Worm (Caenorhabditis elegans) whole organism, L3 larva: Measurements from ENCODE around the gene gst-27.
"Not testable (repeated sequence)": the region's sequence is repeated elsewhere in the genome, so short reads cannot be mapped to it uniquely, and the experiment has no call there.

ENCODE experiments used
- R02D3.7 ChIP-seq: fragments of 150-350 bp; optimal IDR thresholded peaks from 2 replicates; lab custom pipeline; 2014; ENCODE audit warnings: missing biosample characterization, missing genetic modification characterization
- ama-1 ChIP-seq: fragments of 150-350 bp; optimal IDR thresholded peaks from 2 replicates; lab custom pipeline; 2018
- ceh-16 ChIP-seq: sonication (generic microtip); optimal IDR thresholded peaks from 2 replicates; lab custom pipeline; 2017; ENCODE audit warnings: missing biosample characterization, missing genetic modification characterization
- ceh-28 ChIP-seq: fragments of 150-350 bp; optimal IDR thresholded peaks from 2 replicates; lab custom pipeline; 2014; ENCODE audit warnings: missing biosample characterization, missing genetic modification reagents, missing genetic modification characterization
- ceh-82 ChIP-seq: fragments of 150-350 bp; optimal IDR thresholded peaks from 2 replicates; lab custom pipeline; 2014; ENCODE audit warnings: missing biosample characterization, missing genetic modification characterization
- ceh-9 ChIP-seq: sonication (generic microtip); optimal IDR thresholded peaks from 2 replicates; lab custom pipeline; 2018; ENCODE audit warnings: missing biosample characterization, missing genetic modification characterization
- daf-12 ChIP-seq: fragments of 150-350 bp; optimal IDR thresholded peaks from 2 replicates; lab custom pipeline; 2014; ENCODE audit warnings: missing biosample characterization, missing genetic modification reagents, missing genetic modification characterization
- egl-27 ChIP-seq: sonication (generic microtip); optimal IDR thresholded peaks from 4 replicates; lab custom pipeline; 2017; ENCODE audit warnings: missing biosample characterization, missing genetic modification reagents, missing genetic modification characterization
- egl-5 ChIP-seq: fragments of 150-350 bp; optimal IDR thresholded peaks from 2 replicates; lab custom pipeline; 2017; ENCODE audit warnings: missing biosample characterization, missing genetic modification reagents, missing genetic modification characterization, inconsistent platforms
- elt-1 ChIP-seq: fragments of 150-350 bp; optimal IDR thresholded peaks from 2 replicates; lab custom pipeline; 2014; ENCODE audit warnings: missing biosample characterization, missing genetic modification characterization
- elt-3 ChIP-seq, 3 experiments: fragments of 150-350 bp in 1 of 3; sonication (generic microtip) in 2 of 3; optimal IDR thresholded peaks; 2 replicates in 2 of 3; 4 replicates in 1 of 3; lab custom pipeline; 2014 to 2017; ENCODE audit warnings: missing biosample characterization in 3 of 3, missing genetic modification characterization in 3 of 3
- eor-1 ChIP-seq, 2 experiments: fragments of 150-350 bp; optimal IDR thresholded peaks; 2 replicates each; lab custom pipeline; 2014 to 2018; ENCODE audit warnings: missing biosample characterization in 2 of 2, missing genetic modification characterization in 2 of 2
- fkh-10 ChIP-seq: sonication (generic microtip); optimal IDR thresholded peaks from 2 replicates; lab custom pipeline; 2017; ENCODE audit warnings: missing biosample characterization, missing genetic modification reagents, missing genetic modification characterization
- fkh-2 ChIP-seq: fragments of 150-350 bp; optimal IDR thresholded peaks from 2 replicates; lab custom pipeline; 2014; ENCODE audit warnings: missing biosample characterization, missing genetic modification reagents, missing genetic modification characterization
- hmg-11 ChIP-seq: sonication (generic microtip); optimal IDR thresholded peaks from 2 replicates; lab custom pipeline; 2016; ENCODE audit warnings: missing genetic modification characterization, missing compliant biosample characterization
- jun-1 ChIP-seq: fragments of 150-350 bp; optimal IDR thresholded peaks from 2 replicates; lab custom pipeline; 2014; ENCODE audit warnings: missing biosample characterization, missing genetic modification reagents, missing genetic modification characterization
- lin-15B ChIP-seq: fragments of 150-350 bp; optimal IDR thresholded peaks from 2 replicates; lab custom pipeline; 2014; ENCODE audit warnings: missing biosample characterization, missing genetic modification characterization
- lin-39 ChIP-seq: fragments of 150-350 bp; optimal IDR thresholded peaks from 2 replicates; lab custom pipeline; 2018; ENCODE audit warnings: missing biosample characterization, missing genetic modification reagents, missing genetic modification characterization
- lsy-12 ChIP-seq: sonication (generic microtip); optimal IDR thresholded peaks from 2 replicates; lab custom pipeline; 2016; ENCODE audit warnings: mild to moderate bottlenecking, missing genetic modification characterization, missing compliant biosample characterization
- mdl-1 ChIP-seq: fragments of 150-350 bp; optimal IDR thresholded peaks from 2 replicates; lab custom pipeline; 2014; ENCODE audit warnings: missing biosample characterization, missing genetic modification characterization
- mml-1 ChIP-seq: fragments of 150-350 bp; sonication (generic microtip); optimal IDR thresholded peaks from 3 replicates; lab custom pipeline; 2014; ENCODE audit warnings: missing biosample characterization, missing genetic modification characterization
- nfya-1 ChIP-seq: sonication (generic microtip); optimal IDR thresholded peaks from 2 replicates; lab custom pipeline; 2017; ENCODE audit warnings: missing genetic modification characterization, mild to moderate bottlenecking, missing compliant biosample characterization, antibody characterized with exemption, moderate library complexity; ENCODE audit not compliant: insufficient read depth
- nhr-11 ChIP-seq: fragments of 150-350 bp; optimal IDR thresholded peaks from 2 replicates; lab custom pipeline; 2014; ENCODE audit warnings: missing biosample characterization, missing genetic modification characterization
- nhr-25 ChIP-seq: sonication (generic microtip); optimal IDR thresholded peaks from 2 replicates; lab custom pipeline; 2017; ENCODE audit warnings: missing biosample characterization, missing genetic modification characterization
- nhr-28 ChIP-seq: fragments of 150-350 bp; optimal IDR thresholded peaks from 2 replicates; lab custom pipeline; 2014; ENCODE audit warnings: missing biosample characterization, missing genetic modification characterization
- nhr-43 ChIP-seq: sonication (generic microtip); optimal IDR thresholded peaks from 2 replicates; lab custom pipeline; 2016; ENCODE audit warnings: mild to moderate bottlenecking, missing genetic modification characterization, missing compliant biosample characterization; ENCODE audit not compliant: poor library complexity, severe bottlenecking
- nhr-67 ChIP-seq: fragments of 150-350 bp; optimal IDR thresholded peaks from 2 replicates; lab custom pipeline; 2014; ENCODE audit warnings: missing biosample characterization, missing genetic modification characterization
- nhr-76 ChIP-seq: fragments of 150-350 bp; sonication (generic microtip); optimal IDR thresholded peaks from 5 replicates; lab custom pipeline; 2014; ENCODE audit warnings: missing biosample characterization, missing genetic modification characterization
- nhr-77 ChIP-seq: fragments of 150-350 bp; optimal IDR thresholded peaks from 2 replicates; lab custom pipeline; 2014; ENCODE audit warnings: missing biosample characterization, missing genetic modification characterization
- pha-4 ChIP-seq: fragments of 150-350 bp; optimal IDR thresholded peaks from 2 replicates; lab custom pipeline; 2014; ENCODE audit warnings: missing biosample characterization, missing genetic modification reagents, missing genetic modification characterization
- skn-1 ChIP-seq: fragments of 150-350 bp; optimal IDR thresholded peaks from 2 replicates; lab custom pipeline; 2014; ENCODE audit warnings: missing biosample characterization, missing genetic modification characterization
- snpc-4 ChIP-seq: fragments of 150-350 bp; optimal IDR thresholded peaks from 2 replicates; lab custom pipeline; 2014; ENCODE audit warnings: missing biosample characterization, missing genetic modification characterization
- tbx-2 ChIP-seq: sonication (generic microtip); optimal IDR thresholded peaks from 2 replicates; lab custom pipeline; 2016; ENCODE audit warnings: mild to moderate bottlenecking, missing genetic modification characterization, missing compliant biosample characterization
- unc-62 ChIP-seq: fragments of 150-350 bp; sonication (generic microtip); optimal IDR thresholded peaks from 4 replicates; lab custom pipeline; 2014; ENCODE audit warnings: missing biosample characterization, missing genetic modification reagents, missing genetic modification characterization
- ztf-4 ChIP-seq: fragments of 150-350 bp; optimal IDR thresholded peaks from 2 replicates; lab custom pipeline; 2014; ENCODE audit warnings: missing biosample characterization, missing genetic modification characterization

The gst-27 gene

DNA sequence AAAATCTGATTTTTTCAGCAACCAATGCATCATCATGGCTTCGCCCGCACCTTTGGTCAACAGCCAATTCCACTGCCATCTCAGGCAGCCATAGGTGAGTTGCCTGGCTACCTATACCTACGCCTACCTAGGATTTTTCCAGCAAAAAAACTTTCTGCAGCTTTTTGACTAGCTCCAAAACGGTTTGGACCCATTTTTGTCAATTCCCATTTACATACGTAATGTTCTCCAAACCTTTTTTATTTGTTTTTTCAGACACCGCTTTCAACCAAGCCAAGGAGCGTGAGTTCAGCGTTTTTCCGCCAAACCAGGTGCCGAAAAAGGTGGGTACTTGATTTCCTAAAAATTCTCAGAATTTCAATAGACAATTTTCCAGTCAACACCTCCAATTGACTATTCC lies 21.8 kb downstream of the gst-27 start:
- no peak for TF ChIP-seq unc-62
- TF ChIP-seq mdl-1 (tag; lab: Kevin White, UChicago): no peak
- no peak for TF ChIP-seq nhr-11 (tag; lab: Kevin White, UChicago)
- TF ChIP-seq elt-3 (tag; optimal IDR thresholded peaks at IDR 0.05; lab: Kevin White, UChicago): no peak
- TF ChIP-seq egl-27 (tag; lab: Kevin White, UChicago): no peak
- TF ChIP-seq elt-1 (tag; lab: Kevin White, UChicago): no peak
- TF ChIP-seq nhr-77: no peak

- TF ChIP-seq lsy-12, mdl-1, egl-27 (tag; lab: Kevin White, UChicago): not testable (repeated sequence)
- TF ChIP-seq, all 47 proteins: peak for 0; not testable (repeated sequence) for 47
Observed at ce11 chrII:15140881-15141280, 24.6 kb downstream of the gst-27 start, which contains the start of gene Y53F4B.26. Y53F4B.26 (minus strand) TSS chrII:15140981.

DNA sequence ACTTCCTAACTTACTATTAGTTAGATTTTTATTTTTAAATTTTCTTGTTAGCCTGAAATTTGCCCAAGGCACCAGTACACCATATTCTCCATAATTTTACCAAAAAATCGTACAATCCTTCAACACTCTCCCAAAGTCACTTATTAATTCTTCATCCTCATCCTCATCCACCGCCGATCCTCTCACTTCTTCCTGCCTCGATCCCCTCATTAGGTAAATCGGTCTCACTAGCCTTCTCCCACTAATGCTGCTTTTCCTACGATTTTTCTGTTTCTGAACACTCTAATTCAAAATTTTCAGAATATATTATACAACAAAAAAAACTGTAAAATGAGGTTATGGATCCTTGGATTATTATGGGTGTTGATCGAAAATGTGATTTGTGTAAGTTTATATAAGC lies 29.6 kb downstream of the gst-27 start, which contains the start of gene Y53F4B.25:
TSS of gene Y53F4B.25 (plus strand) at position 301 of the 400 bp plus-strand sequence.
- TF ChIP-seq fkh-2 (no peak), ceh-82 (tag; lab: Kevin White, UChicago) (no peak), jun-1 (no peak), fkh-10 (GFP tag; lab: Kevin White, UChicago) (no peak), ceh-28 (no peak), ama-1 (no peak), pha-4 (tag; lab: Kevin White, UChicago) (no peak), nhr-67 (no peak), nhr-43 (no peak), daf-12 (tag; lab: Kevin White, UChicago) (no peak), snpc-4 (tag; lab: Kevin White, UChicago) (no peak), ztf-4 (no peak), nhr-25 (tag; lab: Kevin White, UChicago) (no peak), mml-1 (tag; lab: Kevin White, UChicago) (no peak), ceh-16 (tag; lab: Kevin White, UChicago) (no peak), lin-15B (no peak), nhr-77 (no peak), lin-39 (tag; lab: Kevin White, UChicago) (no peak), R02D3.7 (tag; lab: Kevin White, UChicago) (no peak), nhr-28 (no peak)
- TF ChIP-seq, all 47 proteins: peak for 0

DNA sequence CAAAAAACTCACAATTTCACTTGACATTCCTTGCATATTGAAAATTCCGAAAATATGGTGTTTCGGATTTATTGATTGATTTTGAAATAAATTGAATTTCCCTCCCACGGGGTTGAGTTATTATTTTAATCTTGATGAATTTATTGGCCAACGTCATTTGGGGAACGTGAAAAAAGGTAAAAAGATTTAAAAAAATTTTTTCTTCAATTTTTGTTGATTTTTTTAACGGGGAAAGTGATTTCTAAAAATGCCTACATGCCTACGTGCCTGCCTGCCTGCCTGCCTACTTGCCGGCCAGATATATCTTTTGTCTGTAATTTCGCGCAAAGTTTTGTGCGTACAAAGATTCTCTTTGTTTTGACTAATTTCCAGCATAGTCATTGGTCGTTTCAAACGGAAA lies 31.2 kb downstream of the gst-27 start, which contains the start of gene Y53F4B.24:
TSS of gene Y53F4B.24 (minus strand) at position 101 of the 400 bp plus-strand sequence.
- TF ChIP-seq elt-3 (tag; optimal IDR thresholded peaks at IDR 0.05; lab: Kevin White, UChicago) (no peak), eor-1 (tag; optimal IDR thresholded peaks at IDR 0.05; lab: Kevin White, UChicago) (no peak), pha-4 (tag; lab: Kevin White, UChicago) (no peak), nhr-67 (no peak), nfya-1 (tag; lab: Kevin White, UChicago) (no peak), jun-1 (no peak), ceh-28 (no peak), nhr-77 (no peak), hmg-11 (tag; lab: Kevin White, UChicago) (no peak), nhr-11 (tag; lab: Kevin White, UChicago) (no peak), skn-1 (tag; lab: Kevin White, UChicago) (no peak), ceh-9 (tag; lab: Kevin White, UChicago) (no peak), tbx-2 (tag; lab: Kevin White, UChicago) (no peak), egl-5 (tag; lab: Kevin White, UChicago) (no peak)

- no peak for TF ChIP-seq snpc-4 (tag; lab: Kevin White, UChicago)
- no peak for TF ChIP-seq lsy-12 (tag; lab: Kevin White, UChicago)
- TF ChIP-seq nhr-76: no peak
Observed at ce11 chrII:15130512-15130911, 35.0 kb downstream of the gst-27 start, which contains the start of gene Y53F4B.62. Y53F4B.62 (minus strand) TSS chrII:15130612.
